Worm (Caenorhabditis elegans): ENCODE measurements around the gene F32H5.3.
A peak's percentile ranks its signal among the peaks of the same experiment; 100 is the strongest.

DNA sequence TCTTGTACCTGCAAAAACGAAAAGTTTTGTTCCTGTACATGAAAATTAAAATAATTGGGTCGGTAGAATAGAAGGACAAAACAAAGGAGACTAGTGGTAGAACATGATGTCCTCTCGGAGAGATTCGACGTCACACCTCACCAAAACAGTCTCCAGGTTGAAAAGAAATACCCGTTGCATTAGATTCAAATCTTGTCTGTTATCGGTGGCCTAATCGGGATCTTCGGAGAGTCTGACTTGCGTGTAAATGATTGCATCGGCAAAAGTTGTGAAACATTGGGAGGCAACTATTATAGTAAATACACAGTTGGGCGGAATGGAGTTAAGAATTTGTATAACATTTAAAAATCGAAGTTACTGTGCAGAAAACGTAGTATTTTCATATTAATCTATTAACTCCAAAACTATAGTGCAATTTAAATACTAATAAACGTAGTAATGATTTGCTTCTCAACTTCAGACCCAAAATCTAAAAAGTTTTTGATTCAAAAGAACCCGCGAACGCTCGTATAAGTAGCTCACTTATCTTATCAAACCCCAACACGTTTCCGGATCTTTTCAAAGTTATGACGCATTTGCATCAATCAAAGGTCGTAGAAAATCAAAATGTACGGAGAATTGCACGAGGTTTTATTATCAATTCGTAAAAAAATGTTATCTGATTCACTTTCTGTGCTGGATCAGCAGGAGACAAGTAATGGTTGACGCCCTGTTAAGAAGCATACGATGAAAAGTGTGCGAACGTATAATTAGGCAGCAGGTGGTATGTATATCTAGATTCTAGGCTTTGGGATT, 25.6 kb upstream of the F32H5.3 start, which contains the start of gene nhr-168:
- TF ChIP-seq fos-1 (tag; optimal IDR thresholded peaks at IDR 0.05) (peak; percentile 65), unc-62 (GFP tag; optimal IDR thresholded peaks at IDR 0.05) (no peak), elt-3 (tag; optimal IDR thresholded peaks at IDR 0.05) (no peak), ztf-11 (tag; optimal IDR thresholded peaks at IDR 0.05) (no peak), mdl-1 (tag; optimal IDR thresholded peaks at IDR 0.05) (no peak), unc-39 (tag; optimal IDR thresholded peaks at IDR 0.05) (no peak), nhr-23 (tag; optimal IDR thresholded peaks at IDR 0.05) (peak; percentile 80), ama-1 (optimal IDR thresholded peaks at IDR 0.05) (no peak), nhr-11 (tag; optimal IDR thresholded peaks at IDR 0.05) (no peak)
